Worm (Caenorhabditis elegans) whole organism, L4 larva: ENCODE measurements around the gene aldo-2.

Experiments used
- F44E2.7 ChIP-seq: fragments of 200-800 bp; sonication (Bioruptor generic); IDR thresholded peaks from 2 replicates; pipeline ENCODE4 v2.1.2; 2022; ENCODE audit warnings: missing genetic modification characterization, missing compliant biosample characterization
- nhr-11 ChIP-seq: fragments of 150-350 bp; optimal IDR thresholded peaks from 2 replicates; lab custom pipeline; 2014; ENCODE audit warnings: missing biosample characterization, missing genetic modification characterization

- no peak for TF ChIP-seq F44E2.7 (GFP tag; lab: Robert Waterston, UW)
- no peak for TF ChIP-seq nhr-11 (tag; lab: Kevin White, UChicago)
These were observed 7.6 kb upstream of the aldo-2 start, which contains the start of gene C28H8.5 for ce11 chrIII:5884007-5884406.
